Worm (Caenorhabditis elegans): ENCODE measurements around the gene nsph-4.2.
"Not testable (repeated sequence)": the region's sequence is repeated elsewhere in the genome, so short reads cannot be mapped to it uniquely, and the experiment has no call there.

nsph-4.2 gene

ce11 chrIV:5216349-5216748, 2.2 kb upstream of the nsph-4.2 start:
- TF ChIP-seq nhr-76 (tag; optimal IDR thresholded peaks at IDR 0.05), result no peak
- TF ChIP-seq lin-32 (GFP tag; optimal IDR thresholded peaks at IDR 0.05), result no peak
- no peak for TF ChIP-seq snpc-4 (tag; optimal IDR thresholded peaks at IDR 0.05)
- TF ChIP-seq lsy-2 (tag; optimal IDR thresholded peaks at IDR 0.05), result no peak
- TF ChIP-seq blmp-1 (tag; optimal IDR thresholded peaks at IDR 0.05), result no peak
- TF ChIP-seq unc-120 (tag; optimal IDR thresholded peaks at IDR 0.05; ENCODE audit: poor library complexity, severe bottlenecking), result no peak
- TF ChIP-seq bed-3 (GFP tag; optimal IDR thresholded peaks at IDR 0.05), result no peak
- no peak for TF ChIP-seq ceh-83 (GFP tag; optimal IDR thresholded peaks at IDR 0.05)
- TF ChIP-seq ceh-39 (tag; optimal IDR thresholded peaks at IDR 0.05), result no peak
- no peak for TF ChIP-seq nhr-12 (tag; optimal IDR thresholded peaks at IDR 0.05)
- TF ChIP-seq unc-39 (tag; optimal IDR thresholded peaks at IDR 0.05), result no peak
- TF ChIP-seq mab-5 (tag; optimal IDR thresholded peaks at IDR 0.05), result no peak

ce11 chrIV:5221721-5222120, 3.1 kb downstream of the nsph-4.2 start:
- TF ChIP-seq flh-1 (GFP tag; optimal IDR thresholded peaks at IDR 0.05) (no peak), ceh-83 (GFP tag; optimal IDR thresholded peaks at IDR 0.05) (no peak), ham-2 (GFP tag; optimal IDR thresholded peaks at IDR 0.05) (no peak), mep-1 (tag; optimal IDR thresholded peaks at IDR 0.05) (no peak), nhr-76 (tag; optimal IDR thresholded peaks at IDR 0.05) (no peak), snpc-4 (tag; optimal IDR thresholded peaks at IDR 0.05) (no peak), elt-3 (tag; optimal IDR thresholded peaks at IDR 0.05) (no peak), unc-62 (GFP tag; optimal IDR thresholded peaks at IDR 0.05) (no peak), bed-3 (GFP tag; optimal IDR thresholded peaks at IDR 0.05) (no peak), mls-2 (tag; optimal IDR thresholded peaks at IDR 0.05) (no peak), nhr-12 (tag; optimal IDR thresholded peaks at IDR 0.05) (no peak), sptf-1 (tag; optimal IDR thresholded peaks at IDR 0.05) (no peak), unc-39 (tag; optimal IDR thresholded peaks at IDR 0.05) (no peak), M03D4.4 (tag; optimal IDR thresholded peaks at IDR 0.05) (no peak), nhr-237 (tag; optimal IDR thresholded peaks at IDR 0.05) (no peak), ceh-39 (tag; optimal IDR thresholded peaks at IDR 0.05) (no peak), zip-8 (tag; optimal IDR thresholded peaks at IDR 0.05) (no peak)

- TF ChIP-seq nhr-76 (tag; optimal IDR thresholded peaks at IDR 0.05) (no peak), blmp-1 (tag; optimal IDR thresholded peaks at IDR 0.05) (no peak), unc-39 (tag; optimal IDR thresholded peaks at IDR 0.05) (no peak), ceh-39 (tag; optimal IDR thresholded peaks at IDR 0.05) (no peak), lin-32 (GFP tag; optimal IDR thresholded peaks at IDR 0.05) (no peak), mep-1 (tag; optimal IDR thresholded peaks at IDR 0.05) (no peak), unc-120 (tag; optimal IDR thresholded peaks at IDR 0.05; ENCODE audit: poor library complexity, severe bottlenecking) (no peak), lsy-2 (tag; optimal IDR thresholded peaks at IDR 0.05) (no peak), unc-62 (GFP tag; optimal IDR thresholded peaks at IDR 0.05) (no peak), mls-2 (tag; optimal IDR thresholded peaks at IDR 0.05) (no peak), elt-1 (tag; optimal IDR thresholded peaks at IDR 0.05; ENCODE audit: borderline replicate concordance, insufficient read depth) (no peak), snpc-4 (tag; optimal IDR thresholded peaks at IDR 0.05) (no peak), pha-4 (tag; optimal IDR thresholded peaks at IDR 0.05) (no peak)
Measured at ce11 chrIV:5224238-5224637, 5.6 kb downstream of the nsph-4.2 start, which contains the start of gene Y59E9AL.8. Gene Y59E9AL.8, minus strand, starts transcription at chrIV:5224338.

- not testable (repeated sequence) for TF ChIP-seq bed-3 (GFP tag; optimal IDR thresholded peaks at IDR 0.05); lin-32 (GFP tag; optimal IDR thresholded peaks at IDR 0.05); unc-39 (tag; optimal IDR thresholded peaks at IDR 0.05)
Measured at ce11 chrIV:5225277-5225822, 6.8 kb downstream of the nsph-4.2 start, which contains the start of gene cylc-1. Gene cylc-1, minus strand, starts transcription at chrIV:5225772.

ce11 chrIV:5226552-5226951, 8.0 kb downstream of the nsph-4.2 start, which contains the start of gene nsph-4.1:
Gene nsph-4.1, plus strand, starts transcription at chrIV:5226852.
- not testable (repeated sequence) for TF ChIP-seq flh-1 (GFP tag; optimal IDR thresholded peaks at IDR 0.05); ces-1 (GFP tag; optimal IDR thresholded peaks at IDR 0.05); snpc-4 (tag; optimal IDR thresholded peaks at IDR 0.05)

ce11 chrIV:5228619-5229018, 10.0 kb downstream of the nsph-4.2 start, which contains the start of gene thn-6:
Gene thn-6, plus strand, starts transcription at chrIV:5228919.
- no peak for TF ChIP-seq nhr-12 (tag; optimal IDR thresholded peaks at IDR 0.05)
- TF ChIP-seq unc-39 (tag; optimal IDR thresholded peaks at IDR 0.05), result no peak
- no peak for TF ChIP-seq ham-2 (GFP tag; optimal IDR thresholded peaks at IDR 0.05)
- no peak for TF ChIP-seq ces-1 (GFP tag; optimal IDR thresholded peaks at IDR 0.05)
- TF ChIP-seq unc-62 (GFP tag; optimal IDR thresholded peaks at IDR 0.05), result no peak
- TF ChIP-seq ceh-43 (GFP tag; optimal IDR thresholded peaks at IDR 0.05), result no peak
- TF ChIP-seq snpc-4 (tag; optimal IDR thresholded peaks at IDR 0.05), result no peak
- no peak for TF ChIP-seq nhr-76 (tag; optimal IDR thresholded peaks at IDR 0.05)
- no peak for TF ChIP-seq tbx-8 (GFP tag; optimal IDR thresholded peaks at IDR 0.05)
- TF ChIP-seq elt-1 (tag; optimal IDR thresholded peaks at IDR 0.05; ENCODE audit: borderline replicate concordance, insufficient read depth), result no peak
- TF ChIP-seq zip-8 (tag; optimal IDR thresholded peaks at IDR 0.05), result no peak
- no peak for TF ChIP-seq blmp-1 (tag; optimal IDR thresholded peaks at IDR 0.05)
- TF ChIP-seq hlh-1 (tag; optimal IDR thresholded peaks at IDR 0.05), result no peak
- no peak for TF ChIP-seq ceh-39 (tag; optimal IDR thresholded peaks at IDR 0.05)
- TF ChIP-seq nhr-28 (tag; optimal IDR thresholded peaks at IDR 0.05), result no peak
- no peak for TF ChIP-seq ceh-83 (GFP tag; optimal IDR thresholded peaks at IDR 0.05)
